Worm (Caenorhabditis elegans) whole organism, young adult: ENCODE results near the gene rpc-11.

ENCODE experiments used
- B0019.2 ChIP-seq: fragments of 200-800 bp; sonication (Bioruptor generic); conservative IDR thresholded peaks from 2 replicates; pipeline ENCODE4 v1.3.6; 2022; ENCODE audit warnings: missing genetic modification reagents, missing genetic modification characterization, missing compliant biosample characterization
- B0261.1 ChIP-seq: sonication (generic microtip); optimal IDR thresholded peaks from 2 replicates; lab custom pipeline; 2016; ENCODE audit warnings: mild to moderate bottlenecking, missing genetic modification characterization, moderate library complexity, missing compliant biosample characterization
- F10E7.11 ChIP-seq: sonication (generic microtip); optimal IDR thresholded peaks from 2 replicates; lab custom pipeline; 2017; ENCODE audit warnings: mild to moderate bottlenecking, missing genetic modification characterization, moderate library complexity, missing compliant biosample characterization
- F33H1.4 ChIP-seq: fragments of 200-800 bp; sonication (Bioruptor generic); IDR thresholded peaks from 2 replicates; pipeline ENCODE4 v1.3.6; 2022; ENCODE audit warnings: missing genetic modification reagents, missing genetic modification characterization, missing compliant biosample characterization
- F39B2.1 ChIP-seq: fragments of 200-800 bp; sonication (Bioruptor generic); IDR thresholded peaks from 2 replicates; pipeline ENCODE4 v1.3.6; 2022; ENCODE audit warnings: missing genetic modification reagents, missing genetic modification characterization, missing compliant biosample characterization
- F57A8.1 ChIP-seq: fragments of 200-800 bp; sonication (Bioruptor generic); optimal IDR thresholded peaks from 2 replicates; lab custom pipeline; 2018; ENCODE audit warnings: mild to moderate bottlenecking, missing genetic modification characterization, moderate library complexity, missing compliant biosample characterization
- K11D2.4 ChIP-seq: fragments of 200-800 bp; sonication (Bioruptor generic); IDR thresholded peaks from 2 replicates; pipeline ENCODE4 v1.3.6; 2022; ENCODE audit warnings: missing genetic modification reagents, missing genetic modification characterization, missing compliant biosample characterization
- Y53F4B.3 ChIP-seq: fragments of 200-800 bp; sonication (Bioruptor generic); IDR thresholded peaks from 2 replicates; pipeline ENCODE4 v1.3.6; 2022; ENCODE audit warnings: missing genetic modification reagents, missing genetic modification characterization, missing compliant biosample characterization
- Y79H2A.3 ChIP-seq: fragments of 200-800 bp; sonication (Bioruptor generic); conservative IDR thresholded peaks from 2 replicates; pipeline ENCODE4 v1.3.6; 2022; ENCODE audit warnings: missing genetic modification reagents, missing genetic modification characterization, missing compliant biosample characterization
- akir-1 ChIP-seq: fragments of 200-800 bp; sonication (Bioruptor generic); optimal IDR thresholded peaks from 2 replicates; lab custom pipeline; 2018; ENCODE audit warnings: mild to moderate bottlenecking, missing genetic modification characterization, moderate library complexity, missing compliant biosample characterization
- ama-1 ChIP-seq, 3 experiments: fragments of 150-350 bp in 1 of 3; sonication (generic microtip) in 2 of 3; optimal IDR thresholded peaks; 2 replicates each; lab custom pipeline; 2014 to 2018; ENCODE audit warnings: missing biosample characterization in 2 of 3, missing genetic modification characterization in 2 of 3, missing genetic modification reagents in 2 of 3
- attf-3 ChIP-seq: fragments of 200-800 bp; sonication (Bioruptor generic); conservative IDR thresholded peaks from 2 replicates; pipeline ENCODE4 v1.3.6; 2022; ENCODE audit warnings: missing genetic modification reagents, missing genetic modification characterization, missing compliant biosample characterization
- bed-1 ChIP-seq: fragments of 200-800 bp; sonication (Bioruptor generic); IDR thresholded peaks from 2 replicates; pipeline ENCODE4 v1.3.6; 2022; ENCODE audit warnings: missing genetic modification reagents, missing genetic modification characterization, missing compliant biosample characterization
- bed-2 ChIP-seq: fragments of 200-800 bp; sonication (Bioruptor generic); IDR thresholded peaks from 2 replicates; pipeline ENCODE4 v1.3.6; 2022; ENCODE audit warnings: missing genetic modification reagents, missing genetic modification characterization, missing compliant biosample characterization
- cebp-1 ChIP-seq, 2 experiments: fragments of 200-800 bp in 1 of 2; sonication (Bioruptor generic) in 1 of 2; sonication (generic microtip) in 1 of 2; IDR thresholded peaks in 1 of 2; optimal IDR thresholded peaks in 1 of 2; 2 replicates each; pipeline versions ENCODE4 v1.3.6 to Lab custom; 2017 to 2022; ENCODE audit warnings: missing compliant biosample characterization in 2 of 2, missing genetic modification characterization in 2 of 2, mild to moderate bottlenecking in 1 of 2, missing genetic modification reagents in 1 of 2, moderate library complexity in 1 of 2
- cebp-2 ChIP-seq: fragments of 200-800 bp; sonication (Bioruptor generic); IDR thresholded peaks from 2 replicates; pipeline ENCODE4 v1.3.6; 2022; ENCODE audit warnings: missing genetic modification characterization, missing compliant biosample characterization
- ceh-100 ChIP-seq: fragments of 200-800 bp; sonication (Bioruptor generic); IDR thresholded peaks from 2 replicates; pipeline ENCODE4 v1.3.6; 2022; ENCODE audit warnings: missing genetic modification reagents, missing genetic modification characterization, missing compliant biosample characterization
- ceh-40 ChIP-seq: fragments of 200-800 bp; sonication (Bioruptor generic); IDR thresholded peaks from 2 replicates; pipeline ENCODE4 v1.3.6; 2022; ENCODE audit warnings: missing genetic modification characterization, missing compliant biosample characterization
- chd-7 ChIP-seq: sonication (generic microtip); optimal IDR thresholded peaks from 2 replicates; lab custom pipeline; 2016; ENCODE audit warnings: mild to moderate bottlenecking, missing genetic modification characterization, moderate library complexity, missing compliant biosample characterization
- dox-1 ChIP-seq: fragments of 200-800 bp; sonication (Bioruptor generic); IDR thresholded peaks from 2 replicates; pipeline ENCODE4 v1.3.6; 2022; ENCODE audit warnings: missing genetic modification reagents, missing genetic modification characterization, missing compliant biosample characterization
- egl-44 ChIP-seq: fragments of 200-800 bp; sonication (Bioruptor generic); IDR thresholded peaks from 2 replicates; pipeline ENCODE4 v1.3.6; 2022; ENCODE audit warnings: missing genetic modification reagents, missing genetic modification characterization, missing compliant biosample characterization
- egrh-3 ChIP-seq: fragments of 200-800 bp; sonication (Bioruptor generic); IDR thresholded peaks from 2 replicates; pipeline ENCODE4 v1.3.6; 2022; ENCODE audit warnings: missing genetic modification reagents, missing genetic modification characterization, missing compliant biosample characterization
- ets-4 ChIP-seq: fragments of 200-800 bp; sonication (Bioruptor generic); optimal IDR thresholded peaks from 2 replicates; lab custom pipeline; 2018; ENCODE audit warnings: mild to moderate bottlenecking, missing genetic modification characterization, missing compliant biosample characterization
- him-1 ChIP-seq: sonication (generic microtip); optimal IDR thresholded peaks from 2 replicates; lab custom pipeline; 2016; ENCODE audit warnings: missing genotype, missing genetic modification reagents, missing genetic modification characterization, missing compliant biosample characterization
- hlh-12 ChIP-seq: sonication (generic microtip); optimal IDR thresholded peaks from 2 replicates; lab custom pipeline; 2016; ENCODE audit warnings: missing genetic modification characterization, missing compliant biosample characterization
- hmg-1.2 ChIP-seq: fragments of 200-800 bp; sonication (Bioruptor generic); IDR thresholded peaks from 2 replicates; pipeline ENCODE4 v1.3.6; 2022; ENCODE audit warnings: missing genetic modification reagents, missing genetic modification characterization, missing compliant biosample characterization
- hmg-20 ChIP-seq: fragments of 200-800 bp; sonication (Bioruptor generic); IDR thresholded peaks from 2 replicates; pipeline ENCODE4 v1.3.6; 2022; ENCODE audit warnings: missing genetic modification reagents, missing genetic modification characterization, missing compliant biosample characterization
- lag-1 ChIP-seq: fragments of 200-800 bp; sonication (Bioruptor generic); IDR thresholded peaks from 2 replicates; pipeline ENCODE4 v1.3.6; 2022; ENCODE audit warnings: missing genetic modification reagents, missing genetic modification characterization, missing compliant biosample characterization
- let-526 ChIP-seq: fragments of 200-800 bp; sonication (Bioruptor generic); IDR thresholded peaks from 2 replicates; pipeline ENCODE4 v1.3.6; 2022; ENCODE audit warnings: missing genetic modification reagents, missing genetic modification characterization, missing compliant biosample characterization
- let-607 ChIP-seq, 2 experiments: fragments of 200-800 bp in 1 of 2; sonication (Bioruptor generic) in 1 of 2; sonication (generic microtip) in 1 of 2; optimal IDR thresholded peaks; 2 replicates each; lab custom pipeline; 2016 to 2018; ENCODE audit warnings: mild to moderate bottlenecking in 2 of 2, missing compliant biosample characterization in 2 of 2, missing genetic modification characterization in 2 of 2, moderate library complexity in 2 of 2, missing genotype in 1 of 2
- lin-26 ChIP-seq: fragments of 200-800 bp; sonication (Bioruptor generic); IDR thresholded peaks from 2 replicates; pipeline ENCODE4 v1.3.6; 2022; ENCODE audit warnings: missing genetic modification reagents, missing genetic modification characterization, missing compliant biosample characterization
- lin-40 ChIP-seq: sonication (generic microtip); optimal IDR thresholded peaks from 2 replicates; lab custom pipeline; 2016; ENCODE audit warnings: missing genetic modification characterization, mild to moderate bottlenecking, missing compliant biosample characterization, missing genotype, missing genetic modification reagents
- madf-6 ChIP-seq: fragments of 200-800 bp; sonication (Bioruptor generic); IDR thresholded peaks from 2 replicates; pipeline ENCODE4 v1.3.6; 2022; ENCODE audit warnings: missing genetic modification reagents, missing genetic modification characterization, missing compliant biosample characterization
- mel-28 ChIP-seq: sonication (generic microtip); optimal IDR thresholded peaks from 2 replicates; lab custom pipeline; 2016; ENCODE audit warnings: borderline replicate concordance, mild to moderate bottlenecking, missing genetic modification characterization, missing compliant biosample characterization
- nfya-1 ChIP-seq: sonication (generic microtip); optimal IDR thresholded peaks from 2 replicates; lab custom pipeline; 2017; ENCODE audit warnings: antibody characterized with exemption, missing compliant biosample characterization, missing genetic modification characterization, borderline replicate concordance; ENCODE audit not compliant: insufficient read depth
- nfyb-1 ChIP-seq: fragments of 200-800 bp; sonication (Bioruptor generic); IDR thresholded peaks from 2 replicates; pipeline ENCODE4 v1.3.6; 2022; ENCODE audit warnings: missing genetic modification reagents, missing genetic modification characterization, missing compliant biosample characterization
- repo-1 ChIP-seq: sonication (generic microtip); optimal IDR thresholded peaks from 2 replicates; lab custom pipeline; 2017; ENCODE audit warnings: mild to moderate bottlenecking, missing genetic modification characterization, missing compliant biosample characterization
- sdz-38 ChIP-seq: sonication (generic microtip); optimal IDR thresholded peaks from 2 replicates; lab custom pipeline; 2016; ENCODE audit warnings: missing genotype, missing genetic modification characterization, missing compliant biosample characterization
- sea-2 ChIP-seq: fragments of 200-800 bp; sonication (Bioruptor generic); IDR thresholded peaks from 2 replicates; pipeline ENCODE4 v1.3.6; 2022; ENCODE audit warnings: missing genetic modification characterization, missing compliant biosample characterization
- snpc-4 ChIP-seq, 5 experiments: fragments of 150-350 bp in 1 of 5; sonication (generic microtip) in 4 of 5; optimal IDR thresholded peaks; 2 replicates each; lab custom pipeline; 2014 to 2018; ENCODE audit warnings: missing genetic modification characterization in 5 of 5, missing biosample characterization in 3 of 5, antibody characterized with exemption in 2 of 5, mild to moderate bottlenecking in 2 of 5, missing compliant biosample characterization in 2 of 5, missing genotype in 2 of 5, moderate library complexity in 2 of 5, missing genetic modification reagents in 1 of 5
- tbp1 ChIP-seq: fragments of 200-800 bp; sonication (Bioruptor generic); optimal IDR thresholded peaks from 2 replicates; lab custom pipeline; 2018; ENCODE audit warnings: mild to moderate bottlenecking, missing genetic modification characterization, missing compliant biosample characterization
- unc-130 ChIP-seq: sonication (generic microtip); optimal IDR thresholded peaks from 2 replicates; lab custom pipeline; 2016; ENCODE audit warnings: missing genetic modification reagents, missing genetic modification characterization, missing compliant biosample characterization
- xnd-1 ChIP-seq: sonication (generic microtip); optimal IDR thresholded peaks from 2 replicates; lab custom pipeline; 2016; ENCODE audit warnings: missing genotype, missing genetic modification reagents, missing genetic modification characterization, missing compliant biosample characterization
- zfh-2 ChIP-seq: fragments of 200-800 bp; sonication (Bioruptor generic); conservative IDR thresholded peaks from 2 replicates; pipeline ENCODE4 v1.3.6; 2022; ENCODE audit warnings: missing genetic modification reagents, missing genetic modification characterization, missing compliant biosample characterization
- ztf-25 ChIP-seq: fragments of 200-800 bp; sonication (Bioruptor generic); IDR thresholded peaks from 2 replicates; pipeline ENCODE4 v1.3.6; 2022; ENCODE audit warnings: missing genetic modification reagents, missing genetic modification characterization, missing compliant biosample characterization
- ztf-28 ChIP-seq: fragments of 200-800 bp; sonication (Bioruptor generic); IDR thresholded peaks from 2 replicates; pipeline ENCODE4 v1.3.6; 2022; ENCODE audit warnings: missing genetic modification reagents, missing genetic modification characterization, missing compliant biosample characterization

rpc-11 gene

DNA sequence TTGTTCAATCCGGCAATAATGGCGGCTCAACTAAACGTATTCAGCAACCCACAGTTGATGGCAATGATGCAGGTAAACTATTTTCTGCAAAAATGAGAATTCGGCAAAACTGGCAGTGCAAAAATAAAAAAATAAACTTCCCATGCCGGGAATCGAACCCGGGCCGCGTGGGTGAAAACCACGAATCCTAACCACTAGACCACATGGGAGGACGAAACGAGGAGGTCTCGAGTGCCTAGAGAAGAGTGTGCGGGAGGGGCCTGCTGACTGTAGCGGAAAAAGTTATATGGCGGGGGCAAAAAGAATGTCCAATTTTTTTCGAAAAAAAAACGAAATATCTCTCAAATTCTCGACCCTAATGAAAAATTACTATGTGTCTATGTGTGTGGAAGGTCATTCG is 21.8 kb downstream of the rpc-11 start:
- TF ChIP-seq zfh-2 (GFP tag; lab: Robert Waterston, UW): peak; percentile 26; the same call in 1 of the 2 replicates
- TF ChIP-seq Y53F4B.3 (GFP tag; lab: Robert Waterston, UW): no peak
- TF ChIP-seq let-526 (GFP tag; lab: Robert Waterston, UW): 0 out of 2 replicates have a peak, but pooled peaks have one; percentile 62
- TF ChIP-seq snpc-4 (GFP tag; optimal IDR thresholded peaks at IDR 0.05; lab: Kevin White, UChicago): no peak
- peak in 2 of 4 experiments; percentile 29 to 46 for TF ChIP-seq snpc-4 (tag; optimal IDR thresholded peaks at IDR 0.05; lab: Kevin White, UChicago)
- 0 out of 2 replicates have a peak, but pooled peaks have one; percentile 31 for TF ChIP-seq attf-3
- TF ChIP-seq lin-40 (tag; lab: Kevin White, UChicago): peak; percentile 46
- peak; percentile 56; the same call in 1 of the 2 replicates for TF ChIP-seq F39B2.1 (GFP tag; lab: Robert Waterston, UW)
- peak; percentile 74 for TF ChIP-seq hmg-1.2 (GFP tag; lab: Robert Waterston, UW)
- TF ChIP-seq xnd-1 (tag; lab: Kevin White, UChicago): no peak
- TF ChIP-seq egrh-3 (GFP tag; lab: Robert Waterston, UW): peak; percentile 47
- peak; percentile 66 for TF ChIP-seq dox-1 (GFP tag; lab: Robert Waterston, UW)
- peak; percentile 90 for TF ChIP-seq B0261.1
- TF ChIP-seq ceh-100: peak; percentile 43; the same call in 1 of the 2 replicates
- TF ChIP-seq him-1: peak; percentile 21
- TF ChIP-seq F10E7.11 (tag; lab: Kevin White, UChicago): no peak
- TF ChIP-seq Y79H2A.3 (GFP tag; lab: Robert Waterston, UW): no peak
- peak; percentile 7 for TF ChIP-seq hlh-12
- no peak for TF ChIP-seq cebp-1 (GFP tag; IDR thresholded peaks at IDR 0.05; lab: Robert Waterston, UW)
- TF ChIP-seq cebp-1 (tag; optimal IDR thresholded peaks at IDR 0.05; lab: Kevin White, UChicago): peak; percentile 56
- TF ChIP-seq hmg-20 (GFP tag; lab: Robert Waterston, UW): no peak
- TF ChIP-seq akir-1 (GFP tag; lab: Kevin White, UChicago): no peak
- peak; percentile 46; the same call in 1 of the 2 replicates for TF ChIP-seq K11D2.4
- peak; percentile 78; the same call in 1 of the 2 replicates for TF ChIP-seq nfyb-1 (GFP tag; lab: Robert Waterston, UW)
- TF ChIP-seq F33H1.4: no peak
- TF ChIP-seq sdz-38 (tag; lab: Kevin White, UChicago): no peak
- no peak for TF ChIP-seq let-607 (tag; optimal IDR thresholded peaks at IDR 0.05; lab: Kevin White, UChicago)
- TF ChIP-seq F57A8.1 (GFP tag; lab: Kevin White, UChicago): no peak
- 0 out of 2 replicates have a peak, but pooled peaks have one; percentile 32 for TF ChIP-seq cebp-2 (GFP tag; lab: Robert Waterston, UW)
- no peak for TF ChIP-seq bed-1 (GFP tag; lab: Robert Waterston, UW)
- no peak for TF ChIP-seq B0019.2 (GFP tag; lab: Robert Waterston, UW)
- TF ChIP-seq ama-1 (optimal IDR thresholded peaks at IDR 0.05; lab: Kevin White, UChicago): no peak
- TF ChIP-seq ama-1 (GFP tag; optimal IDR thresholded peaks at IDR 0.05; lab: Kevin White, UChicago): peak in 1 of 2 experiments; percentile 47
- TF ChIP-seq unc-130: no peak
- no peak for TF ChIP-seq repo-1 (tag; lab: Kevin White, UChicago)
- TF ChIP-seq sea-2: no peak
- TF ChIP-seq ceh-40 (GFP tag; lab: Robert Waterston, UW): no peak
- peak; percentile 70 for TF ChIP-seq lin-26 (GFP tag; lab: Robert Waterston, UW)
- no peak for TF ChIP-seq ztf-28 (GFP tag; lab: Robert Waterston, UW)
- no peak for TF ChIP-seq ets-4 (GFP tag; lab: Kevin White, UChicago)
- TF ChIP-seq nfya-1 (tag; lab: Kevin White, UChicago): no peak
- TF ChIP-seq ztf-25 (GFP tag; lab: Robert Waterston, UW): peak; percentile 95
- TF ChIP-seq tbp1 (GFP tag; lab: Kevin White, UChicago): peak; percentile 96
- TF ChIP-seq bed-2 (GFP tag; lab: Robert Waterston, UW): no peak
- peak; percentile 2 for TF ChIP-seq chd-7
- 0 out of 2 replicates have a peak, but pooled peaks have one; percentile 49 for TF ChIP-seq egl-44 (GFP tag; lab: Robert Waterston, UW)
- TF ChIP-seq madf-6 (GFP tag; lab: Robert Waterston, UW): peak; percentile 33; the same call in 1 of the 2 replicates
- no peak for TF ChIP-seq lag-1 (GFP tag; lab: Robert Waterston, UW)
- no peak for TF ChIP-seq mel-28
